Worm (Caenorhabditis elegans) whole organism, midembryonic: ENCODE measurements around the gene clec-3.

Experiments used
- T22C8.4 ChIP-seq: fragments of 200-800 bp; sonication (Bioruptor generic); IDR thresholded peaks from 2 replicates; pipeline ENCODE4 v1.3.6; 2022; ENCODE audit warnings: missing genetic modification characterization, missing compliant biosample characterization
- flt-1 ChIP-seq: fragments of 200-800 bp; sonication (Bioruptor generic); IDR thresholded peaks from 2 replicates; pipeline ENCODE4 v1.3.6; 2022; ENCODE audit warnings: missing genetic modification characterization, missing compliant biosample characterization
- klf-2 ChIP-seq: fragments of 200-800 bp; sonication (Bioruptor generic); conservative IDR thresholded peaks from 2 replicates; pipeline ENCODE4 v1.3.6; 2022; ENCODE audit warnings: missing genetic modification reagents, missing genetic modification characterization, missing compliant biosample characterization
- ref-1 ChIP-seq: fragments of 200-800 bp; sonication (Bioruptor generic); conservative IDR thresholded peaks from 2 replicates; pipeline ENCODE4 v1.3.6; 2022; ENCODE audit warnings: missing genetic modification reagents, missing genetic modification characterization, missing compliant biosample characterization
- ztf-23 ChIP-seq: fragments of 200-800 bp; sonication (Bioruptor generic); IDR thresholded peaks from 2 replicates; pipeline ENCODE4 v1.3.6; 2022; ENCODE audit warnings: missing genetic modification reagents, missing genetic modification characterization, missing compliant biosample characterization

ce11 chrII:3066401-3066800, 46.7 kb upstream of the clec-3 start:
- TF ChIP-seq flt-1 (GFP tag; lab: Robert Waterston, UW) (no peak), klf-2 (GFP tag; lab: Robert Waterston, UW) (no peak), ref-1 (GFP tag; lab: Robert Waterston, UW) (no peak), T22C8.4 (0 out of 2 replicates have a peak, but pooled peaks have one; percentile 50), ztf-23 (GFP tag; lab: Robert Waterston, UW) (no peak)
